Worm (Caenorhabditis elegans) whole organism, L3 larva: ENCODE results near the gene ncr-1.

ENCODE experiments used
- egl-27 ChIP-seq: sonication (generic microtip); optimal IDR thresholded peaks from 4 replicates; lab custom pipeline; 2017; ENCODE audit warnings: missing biosample characterization, missing genetic modification reagents, missing genetic modification characterization
- lin-39 ChIP-seq: fragments of 150-350 bp; optimal IDR thresholded peaks from 2 replicates; lab custom pipeline; 2018; ENCODE audit warnings: missing biosample characterization, missing genetic modification reagents, missing genetic modification characterization
- pqm-1 ChIP-seq: fragments of 150-350 bp; optimal IDR thresholded peaks from 2 replicates; lab custom pipeline; 2017; ENCODE audit warnings: missing biosample characterization, missing genetic modification characterization, inconsistent platforms
- unc-62 ChIP-seq: fragments of 150-350 bp; sonication (generic microtip); optimal IDR thresholded peaks from 4 replicates; lab custom pipeline; 2014; ENCODE audit warnings: missing biosample characterization, missing genetic modification reagents, missing genetic modification characterization

DNA sequence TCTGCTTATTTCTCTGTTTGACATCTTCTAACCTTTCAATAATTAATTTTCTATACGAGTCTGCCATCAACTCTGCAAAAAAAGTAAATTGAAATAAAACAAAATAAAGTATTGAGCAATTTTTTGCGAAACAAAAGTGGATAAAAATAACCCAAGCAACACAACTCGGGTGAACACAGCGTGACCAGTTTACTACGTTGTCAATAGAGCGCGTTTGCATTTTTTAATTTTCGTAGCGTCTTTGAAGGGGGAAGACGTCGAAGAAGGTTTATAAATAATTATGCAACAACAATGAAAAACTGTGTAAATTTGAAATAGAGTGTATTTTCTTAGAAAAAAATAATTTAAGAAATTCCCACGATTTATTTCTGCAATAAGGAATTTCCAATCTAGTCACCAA, 26.3 kb downstream of the ncr-1 start, which contains the start of gene atg-16.1:
- no peak for TF ChIP-seq unc-62
- peak; percentile 30 for TF ChIP-seq lin-39 (tag; lab: Kevin White, UChicago)
- TF ChIP-seq pqm-1 = peak; percentile 7
- no peak for TF ChIP-seq egl-27 (tag; lab: Kevin White, UChicago)
